Worm (Caenorhabditis elegans) whole organism, L4 larva: ENCODE results near the gene C49H3.6.
A peak's percentile ranks its signal among the peaks of the same experiment; 100 is the strongest.
"Not testable (repeated sequence)": the region's sequence is repeated elsewhere in the genome, so short reads cannot be mapped to it uniquely, and the experiment has no call there.

ENCODE experiments used
- lin-13 ChIP-seq: fragments of 150-350 bp; optimal IDR thresholded peaks from 2 replicates; lab custom pipeline; 2014; ENCODE audit warnings: missing biosample characterization, missing genetic modification reagents, missing genetic modification characterization
- nhr-102 ChIP-seq: sonication (generic microtip); optimal IDR thresholded peaks from 2 replicates; lab custom pipeline; 2016; ENCODE audit warnings: mild to moderate bottlenecking, missing genetic modification characterization, moderate library complexity, missing compliant biosample characterization
- nhr-41 ChIP-seq: fragments of 200-800 bp; sonication (Bioruptor generic); IDR thresholded peaks from 2 replicates; pipeline ENCODE4 v1.3.6; 2022; ENCODE audit warnings: missing genetic modification reagents, missing genetic modification characterization, missing compliant biosample characterization
- pha-4 ChIP-seq, 2 experiments: fragments of 150-350 bp in 1 of 2; fragments of 200-800 bp in 1 of 2; sonication (Bioruptor generic) in 1 of 2; IDR thresholded peaks in 1 of 2; optimal IDR thresholded peaks in 1 of 2; 2 replicates each; pipeline versions ENCODE4 v1.3.6 to Lab custom; 2014 to 2022; ENCODE audit warnings: missing genetic modification characterization in 2 of 2, missing genetic modification reagents in 2 of 2, missing biosample characterization in 1 of 2, missing compliant biosample characterization in 1 of 2
- unc-62 ChIP-seq, 3 experiments: fragments of 150-350 bp in 1 of 3; sonication (generic microtip); optimal IDR thresholded peaks in 2 of 3; peaks in 1 of 3; 1 replicate in 1 of 3; 2 replicates in 2 of 3; lab custom pipeline; 2014 to 2017; ENCODE audit warnings: missing biosample characterization in 3 of 3, missing genetic modification characterization in 3 of 3, missing genetic modification reagents in 3 of 3, missing genotype in 1 of 3
- ztf-11 ChIP-seq: fragments of 150-350 bp; optimal IDR thresholded peaks from 2 replicates; lab custom pipeline; 2014; ENCODE audit warnings: missing biosample characterization, missing genetic modification characterization

- peak in 1 of 2 experiments; percentile 45 for TF ChIP-seq unc-62 (GFP tag; optimal IDR thresholded peaks at IDR 0.05 in 1 of 2; lab: Kevin White, UChicago)
- TF ChIP-seq unc-62 (tag; optimal IDR thresholded peaks at IDR 0.05; lab: Kevin White, UChicago); nhr-41 (GFP tag; lab: Robert Waterston, UW); nhr-102 (tag; lab: Kevin White, UChicago); ztf-11; pha-4 (GFP tag; IDR thresholded peaks at IDR 0.05; lab: Robert Waterston, UW); pha-4 (tag; optimal IDR thresholded peaks at IDR 0.05; lab: Kevin White, UChicago): not testable (repeated sequence)
- peak; percentile 32 for TF ChIP-seq lin-13
These were observed 43.5 kb downstream of the C49H3.6 start, which contains the start of gene F20D12.12 for ce11 chrIV:7946899-7947499.
